Worm (Caenorhabditis elegans): ENCODE results near the gene ccf-1.

ce11 chrIII:11935032-11935947 is 15.3 kb upstream of the ccf-1 start:
- no peak for TF ChIP-seq med-1 (GFP tag; optimal IDR thresholded peaks at IDR 0.05; ENCODE audit: insufficient read depth)
- TF ChIP-seq klf-2 (GFP tag; conservative IDR thresholded peaks at IDR 0.05): no peak
- TF ChIP-seq ztf-23 (GFP tag; IDR thresholded peaks at IDR 0.05): no peak
- TF ChIP-seq ref-1 (GFP tag; conservative IDR thresholded peaks at IDR 0.05): no peak
- TF ChIP-seq flt-1 (GFP tag; IDR thresholded peaks at IDR 0.05): no peak

Measured in whole organism, midembryonic.